Comparison of ENCODE assay signal across 2 fruit fly cellular contexts in the genomic region with DNA sequence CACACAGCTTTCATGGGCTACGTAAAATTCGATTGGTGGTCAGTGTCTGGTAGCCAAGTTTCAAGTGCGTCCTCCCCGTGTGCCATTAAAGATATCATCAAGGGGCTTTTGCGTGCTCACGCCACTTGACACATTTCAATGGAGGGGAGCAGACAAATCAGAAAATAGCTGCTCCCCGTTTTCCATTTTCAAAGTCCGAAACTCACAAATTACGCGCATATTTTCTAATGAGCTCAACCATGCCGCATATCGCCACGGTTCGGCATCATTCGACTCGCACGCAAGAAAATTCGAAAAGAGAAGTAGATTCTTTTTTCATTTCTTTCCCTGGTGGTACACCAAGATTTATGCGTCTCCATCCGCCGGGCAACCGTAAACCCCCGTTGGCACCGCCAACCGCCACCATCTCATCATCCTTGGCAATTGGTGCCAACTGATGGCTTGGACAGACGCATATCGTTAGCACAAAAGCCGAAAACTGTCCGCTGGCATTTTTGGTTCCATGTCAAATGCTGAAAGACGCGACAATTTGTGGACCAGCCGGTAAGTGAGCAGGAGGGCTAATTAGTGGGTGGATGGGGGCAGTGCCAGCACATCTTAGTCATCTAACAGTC.
A peak's percentile ranks its signal among the peaks of the same experiment; 100 is the strongest.
TF ChIP-seq lines count a peak whose summit lies in the region.

No protein-coding gene starts in this region.

- no peak for TF ChIP-seq CTCF in whole organism, embryonic (GFP tag; optimal IDR thresholded peaks at IDR 0.05; lab: Kevin White, UChicago)

TF ChIP-seq in whole organism, embryonic, 481 proteins besides CTCF, POLR2A, EP300 and RAD21:
- peak; percentile 54; the same call in 1 of the 2 replicates for TF ChIP-seq crol (GFP tag; IDR thresholded peaks at IDR 0.05; lab: Robert Waterston, UW)
- peak; percentile 83 for TF ChIP-seq CG12769 (tag; optimal IDR thresholded peaks at IDR 0.05; lab: Kevin White, UChicago)
- peak; percentile 11 for TF ChIP-seq CG10543 (GFP tag; optimal IDR thresholded peaks at IDR 0.05; lab: Kevin White, UChicago)
- peak; percentile 58 for TF ChIP-seq Med (GFP tag; lab: Kevin White, UChicago)
- TF ChIP-seq NFAT (GFP tag; IDR thresholded peaks at IDR 0.05; lab: Robert Waterston, UW): 0 out of 2 replicates have a peak, but pooled peaks have one; percentile 11
- TF ChIP-seq CG10321 (GFP tag; IDR thresholded peaks at IDR 0.05; lab: Robert Waterston, UW): no peak
- peak; percentile 64 for TF ChIP-seq sd (tag; optimal IDR thresholded peaks at IDR 0.05; lab: Kevin White, UChicago)
- TF ChIP-seq so (GFP tag; IDR thresholded peaks at IDR 0.05; lab: Robert Waterston, UW): 0 out of 3 replicates have a peak, but pooled peaks have one; percentile 28
- TF ChIP-seq wor (GFP tag; IDR thresholded peaks at IDR 0.05; lab: Robert Waterston, UW): no peak
- 0 out of 3 replicates have a peak, but pooled peaks have one; percentile 12 for TF ChIP-seq sr (GFP tag; IDR thresholded peaks at IDR 0.05; lab: Robert Waterston, UW)
- TF ChIP-seq Nf-YB (GFP tag; optimal IDR thresholded peaks at IDR 0.05; lab: Kevin White, UChicago): peak; percentile 48

TF ChIP-seq in whole organism, wandering third instar larva, 38 proteins besides CTCF, POLR2A, EP300 and RAD21:
- peak; percentile 8 for TF ChIP-seq h (GFP tag; optimal IDR thresholded peaks at IDR 0.05; lab: Kevin White, UChicago)
- TF ChIP-seq Dfd (GFP tag; optimal IDR thresholded peaks at IDR 0.05; lab: Kevin White, UChicago): no peak
TF ChIP-seq in whole organism, wandering third instar larva: peak in this region for 1.

Comparison
In these comparisons a context has a peak if more than half of its experiments do, and no peak if none do; other contexts are left out.
1. Of the 10 proteins assayed by ChIP-seq in both whole organism, embryonic and whole organism, wandering third instar larva: peak only in whole organism, embryonic: none; only in whole organism, wandering third instar larva: h; in both: none; in neither: 9.